Fruit fly (Drosophila melanogaster): Measurements from ENCODE around the gene Skel.

The Skel gene

dm6 chr3R:10681682-10681962, 5.1 kb upstream of the Skel start (continued):
- TF ChIP-seq CG11560 (tag; IDR thresholded peaks at IDR 0.05) (0 out of 3 replicates have a peak, but pooled peaks have one; percentile 5), Fer3 (tag; optimal IDR thresholded peaks at IDR 0.05) (no peak), kah (GFP tag; optimal IDR thresholded peaks at IDR 0.05) (no peak), CG18619 (GFP tag; optimal IDR thresholded peaks at IDR 0.05) (no peak), CG17568 (GFP tag; optimal IDR thresholded peaks at IDR 0.05) (no peak), CG6272 (GFP tag; IDR thresholded peaks at IDR 0.05) (peak; percentile 32; the same call in 1 of the 2 replicates), MTF-1 (GFP tag; optimal IDR thresholded peaks at IDR 0.05; ENCODE audit: borderline replicate concordance) (peak; percentile 11), C15 (GFP tag; IDR thresholded peaks at IDR 0.05) (no peak), cg (GFP tag; optimal IDR thresholded peaks at IDR 0.05) (no peak), CG8924 (tag; optimal IDR thresholded peaks at IDR 0.05) (no peak), kay (GFP tag; optimal IDR thresholded peaks at IDR 0.05) (no peak), cas (GFP tag; IDR thresholded peaks at IDR 0.05) (no peak), CG1602 (GFP tag; optimal IDR thresholded peaks at IDR 0.05) (no peak), CG6683 (GFP tag; optimal IDR thresholded peaks at IDR 0.05) (no peak), CG9437 (GFP tag; optimal IDR thresholded peaks at IDR 0.05) (no peak), knrl (GFP tag; IDR thresholded peaks at IDR 0.05; ENCODE audit: partially characterized antibody) (no peak), Dp (GFP tag; optimal IDR thresholded peaks at IDR 0.05) (no peak), CG34224 (GFP tag; IDR thresholded peaks at IDR 0.05; ENCODE audit: partially characterized antibody) (no peak), br (optimal IDR thresholded peaks at IDR 0.05) (no peak), CG10147 (GFP tag; optimal IDR thresholded peaks at IDR 0.05) (no peak), stc (GFP tag; IDR thresholded peaks at IDR 0.05) (peak; percentile 76), CG7928 (GFP tag; optimal IDR thresholded peaks at IDR 0.05) (no peak), CG30020 (tag; optimal IDR thresholded peaks at IDR 0.05) (no peak), grau (tag; optimal IDR thresholded peaks at IDR 0.05) (no peak), CG4360 (GFP tag; IDR thresholded peaks at IDR 0.05) (0 out of 2 replicates have a peak, but pooled peaks have one; percentile 36), CG4617 (GFP tag; optimal IDR thresholded peaks at IDR 0.05; ENCODE audit: borderline replicate concordance) (no peak), Taf1 (GFP tag; IDR thresholded peaks at IDR 0.05) (no peak), CG10209 (GFP tag; optimal IDR thresholded peaks at IDR 0.05) (no peak), CG17328 (GFP tag; IDR thresholded peaks at IDR 0.05) (peak; percentile 63; the same call in 1 of the 2 replicates), tup (GFP tag; optimal IDR thresholded peaks at IDR 0.05) (no peak), CG8290 (GFP tag; optimal IDR thresholded peaks at IDR 0.05) (no peak), CG8290 (tag; optimal IDR thresholded peaks at IDR 0.05) (no peak), CG13287 (GFP tag; IDR thresholded peaks at IDR 0.05; ENCODE audit: partially characterized antibody) (no peak), ftz-f1 (GFP tag; optimal IDR thresholded peaks at IDR 0.05) (no peak), CG10959 (GFP tag; IDR thresholded peaks at IDR 0.05) (peak; percentile 41; the same call in 1 of the 2 replicates), CG9215 (GFP tag; IDR thresholded peaks at IDR 0.05) (peak; percentile 4; the same call in 1 of the 2 replicates), CG2120 (GFP tag; optimal IDR thresholded peaks at IDR 0.05) (no peak), h (optimal IDR thresholded peaks at IDR 0.05) (no peak), sug (tag; optimal IDR thresholded peaks at IDR 0.05) (no peak), scrt (GFP tag; optimal IDR thresholded peaks at IDR 0.05) (no peak), CG16815 (GFP tag; optimal IDR thresholded peaks at IDR 0.05) (no peak), Meics (GFP tag; optimal IDR thresholded peaks at IDR 0.05) (no peak), Ada2b (GFP tag; IDR thresholded peaks at IDR 0.05) (peak; percentile 79), CG5245 (GFP tag; optimal IDR thresholded peaks at IDR 0.05) (peak; percentile 61), Side (GFP tag; optimal IDR thresholded peaks at IDR 0.05) (no peak), disco-r (GFP tag; optimal IDR thresholded peaks at IDR 0.05) (no peak), Sox102F (GFP tag; optimal IDR thresholded peaks at IDR 0.05) (peak; percentile 44), HHEX (GFP tag; optimal IDR thresholded peaks at IDR 0.05) (peak; percentile 7), CG12104 (GFP tag; optimal IDR thresholded peaks at IDR 0.05) (peak; percentile 46), CG10543 (GFP tag; optimal IDR thresholded peaks at IDR 0.05) (no peak), Vsx1 (GFP tag; optimal IDR thresholded peaks at IDR 0.05) (peak; percentile 32), row (GFP tag; IDR thresholded peaks at IDR 0.05) (peak; percentile 9)

Measured in whole organism, embryonic.